Worm (Caenorhabditis elegans) whole organism, late embryonic: ENCODE data around the gene srh-70.

Experiments
- C08G9.2 ChIP-seq: sonication (generic microtip); optimal IDR thresholded peaks from 2 replicates; lab custom pipeline; 2016; ENCODE audit warnings: mild to moderate bottlenecking, missing genetic modification characterization, moderate library complexity, missing compliant biosample characterization
- K02D7.2 ChIP-seq: sonication (generic microtip); optimal IDR thresholded peaks from 2 replicates; lab custom pipeline; 2017; ENCODE audit warnings: mild to moderate bottlenecking, missing genetic modification characterization, missing compliant biosample characterization
- T23F11.4 ChIP-seq: fragments of 200-800 bp; sonication (Bioruptor generic); optimal IDR thresholded peaks from 2 replicates; lab custom pipeline; 2018; ENCODE audit warnings: mild to moderate bottlenecking, missing genetic modification characterization, missing compliant biosample characterization
- ahr-1 ChIP-seq: sonication (generic microtip); optimal IDR thresholded peaks from 2 replicates; lab custom pipeline; 2016; ENCODE audit warnings: missing genetic modification characterization, missing compliant biosample characterization
- ceh-14 ChIP-seq: sonication (generic microtip); optimal IDR thresholded peaks from 2 replicates; lab custom pipeline; 2016; ENCODE audit warnings: missing genotype, missing genetic modification characterization, missing compliant biosample characterization
- ceh-22 ChIP-seq: sonication (generic microtip); optimal IDR thresholded peaks from 2 replicates; lab custom pipeline; 2017; ENCODE audit warnings: missing biosample characterization, missing genetic modification characterization
- ceh-24 ChIP-seq: sonication (generic microtip); optimal IDR thresholded peaks from 2 replicates; lab custom pipeline; 2016; ENCODE audit warnings: mild to moderate bottlenecking, missing genetic modification characterization, missing compliant biosample characterization
- ceh-48 ChIP-seq: sonication (generic microtip); optimal IDR thresholded peaks from 2 replicates; lab custom pipeline; 2016; ENCODE audit warnings: missing genetic modification characterization, inconsistent platforms, missing compliant biosample characterization
- ceh-9 ChIP-seq: sonication (generic microtip); optimal IDR thresholded peaks from 2 replicates; lab custom pipeline; 2016; ENCODE audit warnings: mild to moderate bottlenecking, missing genetic modification characterization, inconsistent platforms, missing compliant biosample characterization
- dmd-4 ChIP-seq: sonication (generic microtip); optimal IDR thresholded peaks from 2 replicates; lab custom pipeline; 2016; ENCODE audit warnings: borderline replicate concordance, missing genetic modification characterization, missing compliant biosample characterization
- dve-1 ChIP-seq: sonication (generic microtip); optimal IDR thresholded peaks from 2 replicates; lab custom pipeline; 2017; ENCODE audit warnings: antibody characterized with exemption, mild to moderate bottlenecking, missing genetic modification characterization, missing compliant biosample characterization
- eyg-1 ChIP-seq: sonication (generic microtip); optimal IDR thresholded peaks from 2 replicates; lab custom pipeline; 2016; ENCODE audit warnings: missing genotype, missing genetic modification characterization, missing compliant biosample characterization
- fax-1 ChIP-seq: sonication (generic microtip); optimal IDR thresholded peaks from 2 replicates; lab custom pipeline; 2016; ENCODE audit warnings: missing genotype, missing genetic modification characterization, missing compliant biosample characterization
- hlh-30 ChIP-seq: sonication (generic microtip); optimal IDR thresholded peaks from 2 replicates; lab custom pipeline; 2017; ENCODE audit warnings: antibody characterized with exemption, missing genetic modification characterization, missing compliant biosample characterization; ENCODE audit not compliant: insufficient read depth
- lim-6 ChIP-seq: sonication (generic microtip); optimal IDR thresholded peaks from 2 replicates; lab custom pipeline; 2016; ENCODE audit warnings: missing genetic modification characterization, missing compliant biosample characterization
- npax-4 ChIP-seq: sonication (generic microtip); optimal IDR thresholded peaks from 2 replicates; lab custom pipeline; 2016; ENCODE audit warnings: missing genetic modification characterization, missing compliant biosample characterization
- pag-3 ChIP-seq: sonication (generic microtip); optimal IDR thresholded peaks from 2 replicates; lab custom pipeline; 2016; ENCODE audit warnings: missing compliant biosample characterization, missing genetic modification characterization, borderline replicate concordance
- pax-1 ChIP-seq: fragments of 150-350 bp; optimal IDR thresholded peaks from 2 replicates; lab custom pipeline; 2014; ENCODE audit warnings: missing biosample characterization, missing genetic modification characterization
- pha-2 ChIP-seq: sonication (generic microtip); optimal IDR thresholded peaks from 2 replicates; lab custom pipeline; 2017; ENCODE audit warnings: mild to moderate bottlenecking, missing genetic modification characterization, missing compliant biosample characterization
- pha-4 ChIP-seq: fragments of 150-350 bp; optimal IDR thresholded peaks from 2 replicates; lab custom pipeline; 2018; ENCODE audit warnings: missing biosample characterization, missing genetic modification reagents, missing genetic modification characterization
- pros-1 ChIP-seq: fragments of 150-350 bp; optimal IDR thresholded peaks from 2 replicates; lab custom pipeline; 2014; ENCODE audit warnings: missing biosample characterization, missing genetic modification reagents, missing genetic modification characterization
- ref-2 ChIP-seq: sonication (generic microtip); optimal IDR thresholded peaks from 2 replicates; lab custom pipeline; 2016; ENCODE audit warnings: missing genetic modification characterization, missing compliant biosample characterization
- rnt-1 ChIP-seq: sonication (generic microtip); optimal IDR thresholded peaks from 2 replicates; lab custom pipeline; 2016; ENCODE audit warnings: missing genetic modification characterization, missing compliant biosample characterization
- sox-4 ChIP-seq: sonication (generic microtip); optimal IDR thresholded peaks from 2 replicates; lab custom pipeline; 2017; ENCODE audit warnings: mild to moderate bottlenecking, missing genetic modification characterization, inconsistent platforms, missing compliant biosample characterization
- syd-9 ChIP-seq: sonication (generic microtip); optimal IDR thresholded peaks from 2 replicates; lab custom pipeline; 2016; ENCODE audit warnings: mild to moderate bottlenecking, missing genetic modification characterization, moderate library complexity, missing compliant biosample characterization
- tbx-2 ChIP-seq: sonication (generic microtip); optimal IDR thresholded peaks from 2 replicates; lab custom pipeline; 2016; ENCODE audit warnings: missing genetic modification characterization, missing compliant biosample characterization
- tbx-7 ChIP-seq: sonication (generic microtip); optimal IDR thresholded peaks from 2 replicates; lab custom pipeline; 2016; ENCODE audit warnings: missing genotype, missing genetic modification characterization, missing compliant biosample characterization

srh-70 gene

DNA sequence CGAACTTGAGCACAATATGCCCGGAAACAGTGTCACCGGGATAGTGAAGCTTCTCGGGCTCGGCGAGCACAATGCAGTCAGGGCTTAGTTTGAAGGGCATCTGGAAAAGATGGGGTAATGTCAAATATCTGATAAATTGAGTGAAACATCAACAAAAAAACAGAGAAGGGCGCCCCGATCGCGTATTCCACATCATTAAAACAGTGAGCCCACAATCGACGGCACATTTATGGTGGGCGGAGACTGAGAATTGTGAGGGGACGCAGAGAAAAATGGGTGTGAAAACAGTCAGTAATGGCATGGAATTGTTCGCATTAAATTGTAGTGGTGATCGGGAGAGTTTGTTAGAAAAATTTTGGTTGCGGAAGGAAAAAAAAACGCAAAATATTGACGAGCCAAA, 37.8 kb downstream of the srh-70 start, which contains the start of gene arrd-9:
arrd-9 (minus strand) TSS at position 101 of the 400 bp plus-strand sequence.
- TF ChIP-seq ceh-14 (tag; lab: Kevin White, UChicago): no peak
- TF ChIP-seq sox-4 (tag; lab: Kevin White, UChicago): no peak
- no peak for TF ChIP-seq pha-4
- TF ChIP-seq K02D7.2 (tag; lab: Kevin White, UChicago): no peak
- TF ChIP-seq lim-6 (tag; lab: Kevin White, UChicago): no peak
- TF ChIP-seq eyg-1 (tag; lab: Kevin White, UChicago): no peak
- TF ChIP-seq tbx-2 (tag; lab: Kevin White, UChicago): no peak
- no peak for TF ChIP-seq ceh-48

DNA sequence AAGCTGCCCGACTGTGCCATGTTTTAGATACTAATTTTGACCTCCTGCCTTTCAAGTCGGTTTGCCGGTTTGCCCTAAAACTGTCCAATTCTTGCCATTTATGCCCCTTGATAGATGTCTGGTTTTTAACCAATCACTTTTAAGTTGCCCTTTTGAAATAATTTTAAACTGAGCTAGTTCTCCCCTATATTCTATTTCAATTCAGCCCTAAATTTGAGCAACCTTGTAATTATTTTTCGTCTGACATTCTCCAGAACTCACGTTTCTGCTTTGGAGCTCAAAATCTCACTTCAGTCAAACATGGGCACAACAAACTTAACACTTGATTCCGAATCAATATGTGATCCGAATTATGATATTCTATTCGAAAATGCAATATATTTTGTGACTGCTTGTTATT, 45.3 kb downstream of the srh-70 start, which contains the start of gene srg-17:
srg-17 (plus strand) TSS at position 301 of the 400 bp plus-strand sequence.
- no peak for TF ChIP-seq pag-3 (tag; lab: Kevin White, UChicago)
- TF ChIP-seq K02D7.2 (tag; lab: Kevin White, UChicago): no peak
- TF ChIP-seq ahr-1 (tag; lab: Kevin White, UChicago): no peak
- TF ChIP-seq pha-2: no peak
- TF ChIP-seq pax-1 (tag; lab: Kevin White, UChicago): no peak
- TF ChIP-seq ref-2: no peak
- TF ChIP-seq C08G9.2: no peak
- TF ChIP-seq pha-4: no peak
- TF ChIP-seq ceh-24 (tag; lab: Kevin White, UChicago): no peak
- TF ChIP-seq ceh-9 (tag; lab: Kevin White, UChicago): no peak
- no peak for TF ChIP-seq pros-1
- no peak for TF ChIP-seq npax-4

DNA sequence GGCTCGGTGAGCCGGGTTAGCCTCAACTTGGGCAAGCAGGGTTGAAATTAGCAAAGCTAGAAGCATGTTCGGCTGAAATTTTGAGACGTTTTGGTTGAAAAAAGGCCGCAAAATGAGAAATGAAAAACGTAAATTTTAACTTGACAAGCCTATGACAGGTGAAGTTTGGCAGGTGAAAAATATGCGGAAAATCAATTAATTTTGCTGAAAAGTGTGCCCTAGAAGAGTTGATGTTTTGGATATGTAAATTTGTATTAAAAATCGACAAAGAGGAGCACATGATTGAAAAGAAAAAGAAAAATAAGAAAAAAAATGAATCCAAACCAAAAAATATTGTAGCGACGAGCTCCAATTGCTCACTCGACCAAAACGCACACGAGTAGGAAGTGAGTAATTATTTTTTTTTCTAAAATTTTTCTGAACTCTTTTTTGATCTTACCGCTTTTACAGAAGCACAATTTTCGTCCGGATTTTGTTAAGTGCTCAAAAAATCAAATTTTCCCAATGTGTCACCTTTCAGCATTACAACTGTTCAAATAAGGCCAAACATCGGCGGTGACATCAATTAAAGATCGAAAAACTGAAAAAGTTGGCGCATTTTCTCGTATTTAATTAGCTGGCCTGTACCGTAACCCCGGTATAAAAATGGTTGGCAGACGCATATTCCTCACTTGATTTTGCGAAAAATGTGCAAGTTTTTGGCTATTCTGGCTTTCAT, 47.4 kb downstream of the srh-70 start, which contains the start of the genes F15A4.5 and phat-8:
F15A4.5 (minus strand) TSS at position 101 of the 718 bp plus-strand sequence.
phat-8 (plus strand) TSS at position 668 of the 718 bp plus-strand sequence.
- TF ChIP-seq dmd-4 (tag; lab: Kevin White, UChicago) (no peak), hlh-30 (tag; lab: Kevin White, UChicago) (no peak), T23F11.4 (GFP tag; lab: Kevin White, UChicago) (no peak), rnt-1 (tag; lab: Kevin White, UChicago) (no peak), pax-1 (tag; lab: Kevin White, UChicago) (no peak), syd-9 (tag; lab: Kevin White, UChicago) (no peak), fax-1 (tag; lab: Kevin White, UChicago) (no peak), ceh-14 (tag; lab: Kevin White, UChicago) (no peak), ceh-22 (no peak), ceh-24 (tag; lab: Kevin White, UChicago) (no peak), ahr-1 (tag; lab: Kevin White, UChicago) (no peak), tbx-7 (tag; lab: Kevin White, UChicago) (no peak)

DNA sequence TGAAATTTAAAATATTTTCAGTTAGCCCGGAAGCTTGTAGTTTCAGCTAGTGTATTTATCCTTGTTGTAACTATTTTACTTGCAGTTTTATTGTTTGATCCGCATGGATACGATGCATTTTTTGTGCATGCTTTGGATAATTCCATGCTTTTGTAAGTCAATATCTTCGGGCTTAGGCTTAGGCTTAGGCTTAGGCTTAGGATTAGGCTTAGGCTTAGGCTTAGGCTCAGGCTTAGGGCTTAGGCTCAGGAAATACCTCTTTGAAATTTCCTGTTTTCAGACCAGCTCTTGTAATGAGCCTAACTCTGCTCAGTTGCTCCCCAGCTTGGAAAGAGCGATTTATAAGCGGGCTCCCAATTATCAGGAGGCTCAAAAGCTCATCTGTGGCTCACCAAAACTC, 51.6 kb downstream of the srh-70 start, which contains the start of gene srg-16:
srg-16 (plus strand) TSS at position 87 of the 400 bp plus-strand sequence.
- TF ChIP-seq syd-9 (tag; lab: Kevin White, UChicago) (no peak), dve-1 (tag; lab: Kevin White, UChicago) (peak; percentile 55)
